Fruit fly (Drosophila melanogaster): Measurements from ENCODE around the gene cona.

The cona gene

DNA sequence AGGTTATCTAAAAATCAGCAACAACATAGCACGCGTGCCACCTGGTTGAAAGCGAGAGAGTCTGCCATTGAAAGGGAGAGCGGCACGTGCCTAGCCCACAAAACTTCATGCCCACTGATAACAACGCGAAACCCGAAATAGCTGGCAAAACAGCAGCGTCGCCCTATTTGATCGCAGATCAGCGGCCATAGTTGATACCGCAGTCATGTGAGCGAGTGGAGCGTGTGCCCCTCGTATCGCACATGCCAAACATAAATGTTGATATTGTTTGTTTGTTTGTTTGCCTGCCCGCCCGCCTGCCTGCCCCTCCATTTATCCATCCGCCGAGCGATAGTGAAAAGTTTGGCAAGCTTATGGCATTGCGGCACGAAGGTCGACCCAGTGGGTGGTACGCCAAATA, 47.3 kb downstream of the cona start:
- TF ChIP-seq Gug (GFP tag; IDR thresholded peaks at IDR 0.05): no peak
- TF ChIP-seq CG10565 (GFP tag; optimal IDR thresholded peaks at IDR 0.05): no peak
- TF ChIP-seq wdn (GFP tag; IDR thresholded peaks at IDR 0.05): no peak
- TF ChIP-seq Bgb (GFP tag; IDR thresholded peaks at IDR 0.05; ENCODE audit: partially characterized antibody): no peak
- no peak for TF ChIP-seq CG3838 (GFP tag; optimal IDR thresholded peaks at IDR 0.05)
- TF ChIP-seq Stat92E (GFP tag; optimal IDR thresholded peaks at IDR 0.05): no peak
- TF ChIP-seq CG11456 (GFP tag; IDR thresholded peaks at IDR 0.05): 0 out of 3 replicates have a peak, but pooled peaks have one; percentile 24
- TF ChIP-seq GATAe (GFP tag; conservative IDR thresholded peaks at IDR 0.05): 0 out of 2 replicates have a peak, but pooled peaks have one; percentile 15
- peak; percentile 49 for TF ChIP-seq lab (GFP tag; optimal IDR thresholded peaks at IDR 0.05)
- TF ChIP-seq Trl (optimal IDR thresholded peaks at IDR 0.05): no peak
- no peak for TF ChIP-seq Trl (GFP tag; optimal IDR thresholded peaks at IDR 0.05)
- TF ChIP-seq Hmr (GFP tag; optimal IDR thresholded peaks at IDR 0.05): peak; percentile 13
- TF ChIP-seq caup (GFP tag; optimal IDR thresholded peaks at IDR 0.05; ENCODE audit: severe bottlenecking): peak; percentile 28
- peak; percentile 18 for TF ChIP-seq exex (tag; optimal IDR thresholded peaks at IDR 0.05)
- no peak for TF ChIP-seq HLHmδ (GFP tag; optimal IDR thresholded peaks at IDR 0.05)
- TF ChIP-seq gro (GFP tag; optimal IDR thresholded peaks at IDR 0.05): peak; percentile 27
- peak; percentile 97 for TF ChIP-seq cwo (GFP tag; optimal IDR thresholded peaks at IDR 0.05)
- no peak for TF ChIP-seq z (GFP tag; IDR thresholded peaks at IDR 0.05)
- TF ChIP-seq Hey (tag; optimal IDR thresholded peaks at IDR 0.05): peak; percentile 81
- peak; percentile 8 for TF ChIP-seq CG15514 (GFP tag; optimal IDR thresholded peaks at IDR 0.05)
- no peak for TF ChIP-seq onecut (GFP tag; IDR thresholded peaks at IDR 0.05)
- TF ChIP-seq CG17361 (GFP tag; IDR thresholded peaks at IDR 0.05): no peak
- TF ChIP-seq ranshi (GFP tag; IDR thresholded peaks at IDR 0.05): no peak
- TF ChIP-seq CG8924 (tag; optimal IDR thresholded peaks at IDR 0.05): no peak
